Fruit fly (Drosophila melanogaster) whole organism, prepupa: ENCODE data around the gene lili.

ENCODE experiments used
- Blimp-1 ChIP-seq: fragments of 200-800 bp; sonication (Bioruptor generic); optimal IDR thresholded peaks from 3 replicates; lab custom pipeline; 2017; ENCODE audit warnings: missing biosample characterization, missing genetic modification characterization, mild to moderate bottlenecking, moderate library complexity, missing genetic modification reagents
- CG11294 ChIP-seq: fragments of 200-800 bp; sonication (Bioruptor generic); IDR thresholded peaks from 2 replicates; pipeline ENCODE4 v1.3.6; 2022; ENCODE audit warnings: missing biosample characterization, missing genetic modification characterization
- CG32006 ChIP-seq: fragments of 200-800 bp; sonication (Bioruptor generic); optimal IDR thresholded peaks from 3 replicates; lab custom pipeline; 2017; ENCODE audit warnings: missing biosample characterization, mild to moderate bottlenecking, missing genetic modification characterization
- CG6854 ChIP-seq: fragments of 200-800 bp; sonication (Bioruptor generic); optimal IDR thresholded peaks from 2 replicates; lab custom pipeline; 2017; ENCODE audit warnings: missing biosample characterization, mild to moderate bottlenecking, missing genetic modification characterization
- Hr39 ChIP-seq: fragments of 200-800 bp; sonication (Bioruptor generic); optimal IDR thresholded peaks from 2 replicates; lab custom pipeline; 2016; ENCODE audit warnings: missing biosample characterization, missing genetic modification characterization
- OdsH ChIP-seq: fragments of 200-800 bp; sonication (Bioruptor generic); optimal IDR thresholded peaks from 3 replicates; lab custom pipeline; 2016; ENCODE audit warnings: missing biosample characterization, missing genetic modification characterization
- Sox102F ChIP-seq: fragments of 200-800 bp; sonication (Bioruptor generic); optimal IDR thresholded peaks from 2 replicates; lab custom pipeline; 2016; ENCODE audit warnings: missing biosample characterization, mild to moderate bottlenecking, missing genetic modification characterization
- achi ChIP-seq: fragments of 200-800 bp; sonication (Bioruptor generic); optimal IDR thresholded peaks from 3 replicates; lab custom pipeline; 2016; ENCODE audit warnings: missing biosample characterization, missing genetic modification characterization
- esn ChIP-seq: fragments of 200-800 bp; sonication (Bioruptor generic); optimal IDR thresholded peaks from 2 replicates; lab custom pipeline; 2016; ENCODE audit warnings: missing biosample characterization, mild to moderate bottlenecking, missing genetic modification characterization, moderate library complexity
- spab ChIP-seq: fragments of 200-800 bp; sonication (Bioruptor generic); optimal IDR thresholded peaks from 2 replicates; lab custom pipeline; 2017; ENCODE audit warnings: missing biosample characterization, mild to moderate bottlenecking, missing genetic modification characterization, missing genetic modification reagents

dm6 chr3R:24833652-24834051, 19.8 kb upstream of the lili start, which contains the start of gene sosie:
- TF ChIP-seq CG11294 (GFP tag; lab: Robert Waterston, UW) (no peak), OdsH (GFP tag; lab: Kevin White, UChicago) (no peak), esn (GFP tag; lab: Kevin White, UChicago) (no peak), CG32006 (GFP tag; lab: Kevin White, UChicago) (no peak), CG6854 (GFP tag; lab: Kevin White, UChicago) (no peak), spab (no peak), Sox102F (GFP tag; lab: Kevin White, UChicago) (no peak), achi (GFP tag; lab: Kevin White, UChicago) (no peak), Blimp-1 (GFP tag; lab: Kevin White, UChicago) (no peak), Hr39 (no peak)
